Worm (Caenorhabditis elegans) whole organism, L1 larva: ENCODE measurements around the gene acd-3.

Source experiments
- C34B4.2 ChIP-seq: sonication (generic microtip); optimal IDR thresholded peaks from 2 replicates; lab custom pipeline; 2017; ENCODE audit warnings: mild to moderate bottlenecking, missing genetic modification characterization, missing compliant biosample characterization
- Y116A8C.19 ChIP-seq: sonication (generic microtip); optimal IDR thresholded peaks from 2 replicates; lab custom pipeline; 2016; ENCODE audit warnings: missing compliant biosample characterization, missing genetic modification characterization, borderline replicate concordance
- aha-1 ChIP-seq: fragments of 150-350 bp; optimal IDR thresholded peaks from 2 replicates; lab custom pipeline; 2014; ENCODE audit warnings: missing biosample characterization, missing genetic modification characterization
- blmp-1 ChIP-seq: fragments of 150-350 bp; optimal IDR thresholded peaks from 2 replicates; lab custom pipeline; 2014; ENCODE audit warnings: missing biosample characterization, missing genetic modification characterization
- ceh-63 ChIP-seq: fragments of 200-800 bp; sonication (Bioruptor generic); optimal IDR thresholded peaks from 2 replicates; lab custom pipeline; 2018; ENCODE audit warnings: mild to moderate bottlenecking, missing genetic modification characterization, missing compliant biosample characterization
- ceh-82 ChIP-seq, 3 experiments: fragments of 150-350 bp in 1 of 3; sonication (generic microtip) in 2 of 3; optimal IDR thresholded peaks; 2 replicates each; lab custom pipeline; 2014 to 2017; ENCODE audit warnings: missing biosample characterization in 3 of 3, missing genetic modification characterization in 3 of 3
- dpl-1 ChIP-seq, 3 experiments: fragments of 150-350 bp in 2 of 3; sonication (generic microtip) in 1 of 3; optimal IDR thresholded peaks; 2 replicates each; lab custom pipeline; 2014 to 2017; ENCODE audit warnings: missing biosample characterization in 3 of 3, missing genetic modification characterization in 3 of 3, missing genetic modification reagents in 3 of 3
- dsc-1 ChIP-seq: sonication (generic microtip); optimal IDR thresholded peaks from 2 replicates; lab custom pipeline; 2016; ENCODE audit warnings: mild to moderate bottlenecking, missing genetic modification characterization, missing compliant biosample characterization
- efl-1 ChIP-seq, 4 experiments: fragments of 150-350 bp; optimal IDR thresholded peaks in 3 of 4; peaks in 1 of 4; 1 replicate in 1 of 4; 2 replicates in 3 of 4; lab custom pipeline; 2014; ENCODE audit warnings: missing biosample characterization in 2 of 4, missing genetic modification characterization in 2 of 4, missing genetic modification reagents in 2 of 4
- egl-13 ChIP-seq: sonication (generic microtip); optimal IDR thresholded peaks from 2 replicates; lab custom pipeline; 2016; ENCODE audit warnings: missing genotype, missing genetic modification reagents, missing genetic modification characterization, missing compliant biosample characterization
- egl-27 ChIP-seq, 2 experiments: fragments of 150-350 bp in 1 of 2; sonication (generic microtip); optimal IDR thresholded peaks; 3 replicates each; lab custom pipeline; 2017 to 2018; ENCODE audit warnings: missing biosample characterization in 2 of 2, missing genetic modification characterization in 2 of 2, missing genetic modification reagents in 2 of 2
- elt-2 ChIP-seq: sonication (generic microtip); optimal IDR thresholded peaks from 2 replicates; lab custom pipeline; 2016; ENCODE audit warnings: missing genetic modification characterization, mild to moderate bottlenecking, inconsistent platforms, missing compliant biosample characterization, missing genetic modification reagents
- elt-3 ChIP-seq, 6 experiments: fragments of 150-350 bp in 1 of 6; sonication (generic microtip); optimal IDR thresholded peaks; 2 replicates each; lab custom pipeline; 2017 to 2018; ENCODE audit warnings: missing biosample characterization in 6 of 6, missing genetic modification characterization in 6 of 6, inconsistent platforms in 1 of 6
- ets-5 ChIP-seq: fragments of 200-800 bp; sonication (Bioruptor generic); IDR thresholded peaks from 2 replicates; pipeline ENCODE4 v1.3.6; 2022; ENCODE audit warnings: missing genetic modification characterization, missing compliant biosample characterization
- fkh-10 ChIP-seq: sonication (generic microtip); optimal IDR thresholded peaks from 2 replicates; lab custom pipeline; 2017; ENCODE audit warnings: missing biosample characterization, missing genetic modification reagents, missing genetic modification characterization
- fkh-4 ChIP-seq: sonication (generic microtip); optimal IDR thresholded peaks from 2 replicates; lab custom pipeline; 2016; ENCODE audit warnings: missing compliant biosample characterization, missing genetic modification characterization, borderline replicate concordance
- fkh-8 ChIP-seq: sonication (generic microtip); optimal IDR thresholded peaks from 2 replicates; lab custom pipeline; 2016; ENCODE audit warnings: mild to moderate bottlenecking, missing genetic modification characterization, missing compliant biosample characterization
- grh-1 ChIP-seq: fragments of 200-800 bp; sonication (Bioruptor generic); IDR thresholded peaks from 2 replicates; pipeline ENCODE4 v1.3.6; 2022; ENCODE audit warnings: missing genetic modification reagents, missing genetic modification characterization, missing compliant biosample characterization
- hpl-2 ChIP-seq: fragments of 150-350 bp; optimal IDR thresholded peaks from 2 replicates; lab custom pipeline; 2014; ENCODE audit warnings: missing biosample characterization, missing genetic modification reagents, missing genetic modification characterization
- lin-14 ChIP-seq: fragments of 200-800 bp; sonication (Bioruptor generic); optimal IDR thresholded peaks from 2 replicates; lab custom pipeline; 2018; ENCODE audit warnings: mild to moderate bottlenecking, missing genetic modification characterization, moderate library complexity, missing compliant biosample characterization
- lin-15B ChIP-seq: fragments of 150-350 bp; sonication (generic microtip); optimal IDR thresholded peaks from 3 replicates; lab custom pipeline; 2014; ENCODE audit warnings: missing biosample characterization, missing genetic modification characterization
- lin-35 ChIP-seq, 2 experiments: fragments of 150-350 bp; optimal IDR thresholded peaks; 2 replicates each; lab custom pipeline; 2014; ENCODE audit warnings: missing biosample characterization in 2 of 2, missing genetic modification characterization in 2 of 2, missing genetic modification reagents in 2 of 2
- lin-39 ChIP-seq: fragments of 150-350 bp; optimal IDR thresholded peaks from 2 replicates; lab custom pipeline; 2014; ENCODE audit warnings: missing biosample characterization, missing genetic modification reagents, missing genetic modification characterization
- lir-3 ChIP-seq: sonication (generic microtip); optimal IDR thresholded peaks from 2 replicates; lab custom pipeline; 2016; ENCODE audit warnings: mild to moderate bottlenecking, missing genetic modification characterization, moderate library complexity, missing compliant biosample characterization; ENCODE audit not compliant: poor library complexity
- mdl-1 ChIP-seq, 2 experiments: fragments of 150-350 bp; optimal IDR thresholded peaks; 2 replicates each; lab custom pipeline; 2014 to 2017; ENCODE audit warnings: missing biosample characterization in 2 of 2, missing genetic modification characterization in 2 of 2, inconsistent platforms in 1 of 2
- mep-1 ChIP-seq: fragments of 150-350 bp; optimal IDR thresholded peaks from 2 replicates; lab custom pipeline; 2014; ENCODE audit warnings: missing biosample characterization, missing genetic modification characterization
- nhr-19 ChIP-seq: fragments of 200-800 bp; sonication (Bioruptor generic); conservative IDR thresholded peaks from 2 replicates; pipeline ENCODE4 v1.3.6; 2022; ENCODE audit warnings: missing genetic modification characterization, missing compliant biosample characterization
- nhr-20 ChIP-seq: sonication (generic microtip); optimal IDR thresholded peaks from 2 replicates; lab custom pipeline; 2016; ENCODE audit warnings: mild to moderate bottlenecking, missing genetic modification characterization, missing compliant biosample characterization
- nhr-237 ChIP-seq: fragments of 150-350 bp; optimal IDR thresholded peaks from 2 replicates; lab custom pipeline; 2014; ENCODE audit warnings: missing biosample characterization, missing genetic modification characterization
- nhr-47 ChIP-seq: sonication (generic microtip); optimal IDR thresholded peaks from 2 replicates; lab custom pipeline; 2016; ENCODE audit warnings: mild to moderate bottlenecking, missing genetic modification characterization, moderate library complexity, missing compliant biosample characterization
- nhr-71 ChIP-seq: sonication (generic microtip); optimal IDR thresholded peaks from 2 replicates; lab custom pipeline; 2016; ENCODE audit warnings: mild to moderate bottlenecking, missing genetic modification characterization, moderate library complexity, missing compliant biosample characterization
- nhr-76 ChIP-seq: sonication (generic microtip); optimal IDR thresholded peaks from 2 replicates; lab custom pipeline; 2017; ENCODE audit warnings: missing biosample characterization, missing genetic modification characterization
- nhr-85 ChIP-seq: sonication (generic microtip); peaks from one replicate; lab custom pipeline; 2016; ENCODE audit warnings: missing genetic modification characterization, inconsistent platforms, missing compliant biosample characterization
- nhr-90 ChIP-seq: sonication (generic microtip); optimal IDR thresholded peaks from 2 replicates; lab custom pipeline; 2016; ENCODE audit warnings: mild to moderate bottlenecking, missing genetic modification characterization, missing compliant biosample characterization; ENCODE audit not compliant: poor library complexity
- rnt-1 ChIP-seq: sonication (generic microtip); optimal IDR thresholded peaks from 2 replicates; lab custom pipeline; 2016; ENCODE audit warnings: mild to moderate bottlenecking, missing genetic modification characterization, moderate library complexity, missing compliant biosample characterization
- skn-1 ChIP-seq: fragments of 150-350 bp; optimal IDR thresholded peaks from 2 replicates; lab custom pipeline; 2014; ENCODE audit warnings: missing biosample characterization, missing genetic modification characterization
- snu-23 ChIP-seq: sonication (generic microtip); optimal IDR thresholded peaks from 2 replicates; lab custom pipeline; 2016; ENCODE audit warnings: missing genetic modification characterization, missing compliant biosample characterization
- sptf-1 ChIP-seq: fragments of 150-350 bp; optimal IDR thresholded peaks from 2 replicates; lab custom pipeline; 2014; ENCODE audit warnings: missing biosample characterization, missing genetic modification characterization
- sup-37 ChIP-seq: fragments of 200-800 bp; sonication (Bioruptor generic); optimal IDR thresholded peaks from 2 replicates; lab custom pipeline; 2018; ENCODE audit warnings: mild to moderate bottlenecking, missing genetic modification characterization, missing compliant biosample characterization
- tbx-2 ChIP-seq: sonication (generic microtip); optimal IDR thresholded peaks from 2 replicates; lab custom pipeline; 2016; ENCODE audit warnings: missing genetic modification characterization, missing compliant biosample characterization
- tlp-1 ChIP-seq: fragments of 150-350 bp; optimal IDR thresholded peaks from 2 replicates; lab custom pipeline; 2014; ENCODE audit warnings: missing biosample characterization, missing genetic modification characterization
- unc-86 ChIP-seq: sonication (generic microtip); optimal IDR thresholded peaks from 2 replicates; lab custom pipeline; 2016; ENCODE audit warnings: missing genetic modification characterization, missing compliant biosample characterization
- vab-15 ChIP-seq: sonication (generic microtip); optimal IDR thresholded peaks from 2 replicates; lab custom pipeline; 2017; ENCODE audit warnings: missing genotype, mild to moderate bottlenecking, missing genetic modification characterization, missing compliant biosample characterization
- zag-1 ChIP-seq: fragments of 150-350 bp; optimal IDR thresholded peaks from 2 replicates; lab custom pipeline; 2014; ENCODE audit warnings: missing biosample characterization, missing genetic modification characterization
- ztf-11 ChIP-seq, 2 experiments: sonication (generic microtip); optimal IDR thresholded peaks; 2 replicates each; lab custom pipeline; 2016 to 2017; ENCODE audit warnings: missing genetic modification characterization in 2 of 2, missing biosample characterization in 1 of 2, missing compliant biosample characterization in 1 of 2

Gene acd-3

DNA sequence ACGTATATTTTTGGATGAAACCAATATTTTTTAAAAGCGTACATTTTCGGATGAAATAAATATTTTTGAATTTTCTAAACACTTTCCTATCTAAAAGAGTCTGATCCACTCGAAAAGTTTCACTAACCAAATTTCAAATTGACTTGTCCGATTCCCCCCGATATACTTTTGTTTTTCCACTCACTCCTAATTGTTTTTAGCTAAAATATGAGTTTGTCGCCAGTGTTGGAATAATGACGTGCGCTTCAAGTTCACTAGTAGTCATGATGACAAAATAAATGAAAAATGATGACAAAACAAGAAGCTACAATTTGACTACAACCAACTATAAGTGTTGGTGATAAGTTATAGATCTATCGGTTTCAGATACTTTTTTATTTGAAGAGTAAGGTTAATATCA is 40.3 kb upstream of the acd-3 start:
- TF ChIP-seq ztf-11 (tag; optimal IDR thresholded peaks at IDR 0.05; lab: Kevin White, UChicago) (no peak), ets-5 (GFP tag; lab: Robert Waterston, UW) (no peak), Y116A8C.19 (tag; lab: Kevin White, UChicago) (no peak), fkh-4 (tag; lab: Kevin White, UChicago) (no peak), grh-1 (GFP tag; lab: Robert Waterston, UW) (no peak), nhr-47 (tag; lab: Kevin White, UChicago) (peak; percentile 8), nhr-90 (tag; lab: Kevin White, UChicago) (peak; percentile 31), nhr-71 (tag; lab: Kevin White, UChicago) (peak; percentile 61), lin-35 (GFP tag; optimal IDR thresholded peaks at IDR 0.05; lab: Kevin White, UChicago) (peak in 1 of 2 experiments; percentile 9), unc-86 (no peak), C34B4.2 (tag; lab: Kevin White, UChicago) (no peak), vab-15 (tag; lab: Kevin White, UChicago) (no peak), tlp-1 (tag; lab: Kevin White, UChicago) (no peak), dpl-1 (GFP tag; optimal IDR thresholded peaks at IDR 0.05; lab: Kevin White, UChicago) (no peak), fkh-10 (GFP tag; lab: Kevin White, UChicago) (no peak), nhr-85 (peak; percentile 71), lin-15B (no peak), ceh-63 (GFP tag; lab: Kevin White, UChicago) (no peak), fkh-8 (tag; lab: Kevin White, UChicago) (no peak), nhr-76 (tag; lab: Kevin White, UChicago) (no peak), lin-39 (no peak), efl-1 (optimal IDR thresholded peaks at IDR 0.05; lab: Kevin White, UChicago) (no peak), efl-1 (GFP tag; optimal IDR thresholded peaks at IDR 0.05 in 1 of 2; lab: Kevin White, UChicago) (peak in 1 of 2 experiments; percentile 12), skn-1 (tag; lab: Kevin White, UChicago) (peak; percentile 23), zag-1 (tag; lab: Kevin White, UChicago) (no peak), mdl-1 (tag; optimal IDR thresholded peaks at IDR 0.05; lab: Kevin White, UChicago) (no peak), hpl-2 (GFP tag; lab: Kevin White, UChicago) (no peak), ceh-82 (tag; optimal IDR thresholded peaks at IDR 0.05; lab: Kevin White, UChicago) (no peak), lir-3 (tag; lab: Kevin White, UChicago) (no peak), rnt-1 (tag; lab: Kevin White, UChicago) (no peak), mep-1 (tag; lab: Kevin White, UChicago) (no peak)
- TF ChIP-seq, all 84 proteins: peak for 7

DNA sequence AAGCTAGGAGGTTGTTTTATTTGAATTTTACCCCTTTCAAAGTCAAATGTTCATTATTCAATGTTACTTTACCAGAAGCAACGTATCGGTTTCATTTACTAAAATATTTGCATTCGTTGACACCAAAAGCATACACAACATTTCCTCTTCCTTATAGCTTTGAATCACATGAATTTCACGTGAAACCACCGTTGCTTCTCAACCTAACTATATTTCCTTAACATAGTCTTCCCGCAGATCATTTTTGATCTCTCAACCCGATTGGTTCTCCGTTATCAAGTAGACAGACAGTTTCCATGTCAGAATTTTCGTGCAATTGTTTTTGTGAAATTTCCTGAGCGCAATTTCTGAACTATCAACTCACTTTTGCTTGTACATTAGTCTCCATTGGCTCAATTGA is 39.2 kb upstream of the acd-3 start:
- TF ChIP-seq snu-23 (GFP tag; lab: Kevin White, UChicago) (peak; percentile 14), nhr-20 (tag; lab: Kevin White, UChicago) (peak; percentile 40), ztf-11 (tag; optimal IDR thresholded peaks at IDR 0.05; lab: Kevin White, UChicago) (no peak), nhr-19 (GFP tag; lab: Robert Waterston, UW) (peak; percentile 35), dsc-1 (tag; lab: Kevin White, UChicago) (no peak), sup-37 (GFP tag; lab: Kevin White, UChicago) (no peak), ets-5 (GFP tag; lab: Robert Waterston, UW) (no peak), sptf-1 (tag; lab: Kevin White, UChicago) (no peak), aha-1 (tag; lab: Kevin White, UChicago) (no peak), lin-35 (GFP tag; optimal IDR thresholded peaks at IDR 0.05; lab: Kevin White, UChicago) (peak in 1 of 2 experiments; percentile 16), blmp-1 (peak; percentile 38), nhr-237 (no peak), tbx-2 (tag; lab: Kevin White, UChicago) (no peak), elt-2 (tag; lab: Kevin White, UChicago) (peak; percentile 42), nhr-90 (tag; lab: Kevin White, UChicago) (peak; percentile 12), elt-3 (tag; optimal IDR thresholded peaks at IDR 0.05; lab: Kevin White, UChicago) (peak in 1 of 6 experiments; percentile 38), egl-27 (tag; optimal IDR thresholded peaks at IDR 0.05; lab: Kevin White, UChicago) (no peak), nhr-71 (tag; lab: Kevin White, UChicago) (peak; percentile 32), egl-13 (tag; lab: Kevin White, UChicago) (no peak), lin-14 (GFP tag; lab: Kevin White, UChicago) (peak; percentile 5), C34B4.2 (tag; lab: Kevin White, UChicago) (no peak), nhr-85 (peak; percentile 53)
